Fruit fly (Drosophila melanogaster) S2 (cell line): ENCODE data around the gene Rab9.

Experiments
- CG8478 ChIP-seq: fragments of >200 bp; optimal IDR thresholded peaks from 2 replicates; lab custom pipeline; 2018
- CTCF ChIP-seq, 2 experiments: fragments of >200 bp; optimal IDR thresholded peaks; 2 replicates each; lab custom pipeline; 2018

DNA sequence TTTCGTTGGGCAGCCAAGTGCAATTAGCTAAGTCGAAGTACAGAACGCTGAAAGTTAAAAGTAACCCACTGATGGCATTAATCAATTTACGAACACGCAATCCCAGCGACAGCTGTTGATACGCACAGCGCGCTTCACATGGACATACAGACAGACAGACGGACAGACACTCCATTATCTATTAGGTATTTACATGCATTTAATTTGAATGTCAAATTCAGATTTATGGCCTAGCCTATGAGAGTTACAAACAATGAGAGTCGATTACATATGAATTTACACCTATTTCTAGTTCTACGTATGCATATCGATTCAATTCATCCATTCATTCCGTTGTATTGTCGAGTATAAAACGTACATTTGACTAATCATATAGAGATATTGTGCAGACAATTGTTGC is 10.3 kb downstream of the Rab9 start, which contains the start of gene CG10237:
- TF ChIP-seq CG8478 (lab: Kevin White, UChicago) (no peak), CTCF (optimal IDR thresholded peaks at IDR 0.05; lab: Kevin White, UChicago) (no peak)
